Worm (Caenorhabditis elegans) whole organism, L2 larva: ENCODE measurements around the gene F16G10.10.

Experiments used
- C34F6.9 ChIP-seq: fragments of 150-350 bp; optimal IDR thresholded peaks from 2 replicates; lab custom pipeline; 2014; ENCODE audit warnings: missing biosample characterization, missing genetic modification characterization
- F13H6.1 ChIP-seq: sonication (generic microtip); optimal IDR thresholded peaks from 2 replicates; lab custom pipeline; 2016; ENCODE audit warnings: missing genetic modification characterization, missing compliant biosample characterization
- R02D3.7 ChIP-seq: fragments of 150-350 bp; optimal IDR thresholded peaks from 2 replicates; lab custom pipeline; 2014; ENCODE audit warnings: missing biosample characterization, missing genetic modification characterization
- Y55F3AM.14 ChIP-seq: fragments of 200-800 bp; sonication (Bioruptor generic); optimal IDR thresholded peaks from 2 replicates; lab custom pipeline; 2018; ENCODE audit warnings: mild to moderate bottlenecking, missing genetic modification characterization, missing compliant biosample characterization
- ZK546.5 ChIP-seq: sonication (generic microtip); optimal IDR thresholded peaks from 2 replicates; lab custom pipeline; 2017; ENCODE audit warnings: missing biosample characterization, missing genetic modification characterization
- alr-1 ChIP-seq: fragments of 150-350 bp; optimal IDR thresholded peaks from 2 replicates; lab custom pipeline; 2014; ENCODE audit warnings: missing biosample characterization, missing genetic modification characterization
- aly-2 ChIP-seq: fragments of 150-350 bp; optimal IDR thresholded peaks from 2 replicates; lab custom pipeline; 2014; ENCODE audit warnings: missing biosample characterization, missing genetic modification characterization
- ama-1 ChIP-seq: fragments of 150-350 bp; optimal IDR thresholded peaks from 2 replicates; lab custom pipeline; 2018; ENCODE audit warnings: inconsistent platforms
- blmp-1 ChIP-seq: sonication (generic microtip); optimal IDR thresholded peaks from 2 replicates; lab custom pipeline; 2017; ENCODE audit warnings: missing genetic modification characterization, mild to moderate bottlenecking, missing compliant biosample characterization, antibody characterized with exemption, moderate library complexity; ENCODE audit not compliant: insufficient read depth
- ceh-16 ChIP-seq: fragments of 150-350 bp; optimal IDR thresholded peaks from 2 replicates; lab custom pipeline; 2014; ENCODE audit warnings: missing biosample characterization, missing genetic modification characterization
- ceh-82 ChIP-seq: fragments of 150-350 bp; optimal IDR thresholded peaks from 2 replicates; lab custom pipeline; 2014; ENCODE audit warnings: missing biosample characterization, missing genetic modification characterization
- crh-2 ChIP-seq: sonication (generic microtip); optimal IDR thresholded peaks from 2 replicates; lab custom pipeline; 2017; ENCODE audit warnings: missing biosample characterization, missing genetic modification characterization
- dmd-4 ChIP-seq: sonication (generic microtip); optimal IDR thresholded peaks from 2 replicates; lab custom pipeline; 2017; ENCODE audit warnings: missing biosample characterization, missing genetic modification characterization
- egl-27 ChIP-seq: sonication (generic microtip); optimal IDR thresholded peaks from 3 replicates; lab custom pipeline; 2017; ENCODE audit warnings: missing biosample characterization, missing genetic modification reagents, missing genetic modification characterization
- elt-1 ChIP-seq: fragments of 150-350 bp; optimal IDR thresholded peaks from 2 replicates; lab custom pipeline; 2014; ENCODE audit warnings: missing biosample characterization, missing genetic modification characterization
- elt-3 ChIP-seq: sonication (generic microtip); optimal IDR thresholded peaks from 2 replicates; lab custom pipeline; 2017; ENCODE audit warnings: missing biosample characterization, missing genetic modification characterization
- fos-1 ChIP-seq: fragments of 150-350 bp; optimal IDR thresholded peaks from 2 replicates; lab custom pipeline; 2014; ENCODE audit warnings: missing biosample characterization, missing genetic modification characterization
- gmeb-1 ChIP-seq: fragments of 150-350 bp; optimal IDR thresholded peaks from 2 replicates; lab custom pipeline; 2014; ENCODE audit warnings: missing biosample characterization, missing genetic modification characterization
- lin-11 ChIP-seq: fragments of 150-350 bp; sonication (generic microtip); optimal IDR thresholded peaks from 2 replicates; lab custom pipeline; 2014; ENCODE audit warnings: missing biosample characterization, missing genetic modification characterization, inconsistent platforms, mixed read lengths
- lin-13 ChIP-seq: fragments of 150-350 bp; optimal IDR thresholded peaks from 2 replicates; lab custom pipeline; 2014; ENCODE audit warnings: missing biosample characterization, missing genetic modification reagents, missing genetic modification characterization
- lin-39 ChIP-seq: fragments of 150-350 bp; optimal IDR thresholded peaks from 2 replicates; lab custom pipeline; 2014; ENCODE audit warnings: missing biosample characterization, missing genetic modification reagents, missing genetic modification characterization
- mab-5 ChIP-seq: fragments of 150-350 bp; optimal IDR thresholded peaks from 2 replicates; lab custom pipeline; 2014; ENCODE audit warnings: missing biosample characterization, missing genetic modification characterization
- mbf-1 ChIP-seq: sonication (generic microtip); optimal IDR thresholded peaks from 2 replicates; lab custom pipeline; 2017; ENCODE audit warnings: missing biosample characterization, missing genetic modification characterization
- mdl-1 ChIP-seq, 2 experiments: fragments of 150-350 bp in 1 of 2; sonication (generic microtip) in 1 of 2; optimal IDR thresholded peaks; 2 replicates each; lab custom pipeline; 2017; ENCODE audit warnings: missing biosample characterization in 2 of 2, missing genetic modification characterization in 2 of 2
- nhr-10 ChIP-seq: sonication (generic microtip); optimal IDR thresholded peaks from 2 replicates; lab custom pipeline; 2017; ENCODE audit warnings: missing biosample characterization, missing genetic modification characterization
- nhr-11 ChIP-seq: fragments of 150-350 bp; optimal IDR thresholded peaks from 2 replicates; lab custom pipeline; 2014; ENCODE audit warnings: missing biosample characterization, missing genetic modification characterization
- nhr-12 ChIP-seq: fragments of 150-350 bp; optimal IDR thresholded peaks from 2 replicates; lab custom pipeline; 2014; ENCODE audit warnings: missing biosample characterization, missing genetic modification characterization
- nhr-129 ChIP-seq: fragments of 150-350 bp; optimal IDR thresholded peaks from 2 replicates; lab custom pipeline; 2014; ENCODE audit warnings: missing biosample characterization, missing genetic modification characterization
- nhr-21 ChIP-seq: fragments of 150-350 bp; optimal IDR thresholded peaks from 2 replicates; lab custom pipeline; 2014; ENCODE audit warnings: missing biosample characterization, missing genetic modification characterization
- nhr-23 ChIP-seq: fragments of 150-350 bp; optimal IDR thresholded peaks from 2 replicates; lab custom pipeline; 2014; ENCODE audit warnings: missing biosample characterization, missing genetic modification reagents, missing genetic modification characterization
- nhr-237 ChIP-seq: fragments of 150-350 bp; optimal IDR thresholded peaks from 2 replicates; lab custom pipeline; 2014; ENCODE audit warnings: missing biosample characterization, missing genetic modification characterization
- nhr-6 ChIP-seq: fragments of 150-350 bp; optimal IDR thresholded peaks from 2 replicates; lab custom pipeline; 2014; ENCODE audit warnings: missing biosample characterization, missing genetic modification characterization
- nhr-77 ChIP-seq: fragments of 150-350 bp; optimal IDR thresholded peaks from 2 replicates; lab custom pipeline; 2014; ENCODE audit warnings: missing biosample characterization, missing genetic modification characterization
- peb-1 ChIP-seq: fragments of 150-350 bp; optimal IDR thresholded peaks from 2 replicates; lab custom pipeline; 2014; ENCODE audit warnings: missing biosample characterization, missing genetic modification characterization
- sem-4 ChIP-seq: fragments of 150-350 bp; optimal IDR thresholded peaks from 2 replicates; lab custom pipeline; 2014; ENCODE audit warnings: missing biosample characterization, missing genetic modification reagents, missing genetic modification characterization
- skn-1 ChIP-seq: sonication (generic microtip); optimal IDR thresholded peaks from 2 replicates; lab custom pipeline; 2017; ENCODE audit warnings: missing biosample characterization, missing genetic modification characterization
- sma-3 ChIP-seq: sonication (generic microtip); optimal IDR thresholded peaks from 2 replicates; lab custom pipeline; 2016; ENCODE audit warnings: missing genetic modification reagents, missing genetic modification characterization, missing compliant biosample characterization
- sma-9 ChIP-seq, 2 experiments: fragments of 150-350 bp in 1 of 2; sonication (generic microtip) in 1 of 2; optimal IDR thresholded peaks; 2 replicates each; lab custom pipeline; 2014 to 2016; ENCODE audit warnings: missing genetic modification characterization in 2 of 2, mild to moderate bottlenecking in 1 of 2, missing biosample characterization in 1 of 2, missing compliant biosample characterization in 1 of 2, missing genetic modification reagents in 1 of 2, moderate library complexity in 1 of 2
- snpc-4 ChIP-seq: fragments of 150-350 bp; optimal IDR thresholded peaks from 2 replicates; lab custom pipeline; 2014; ENCODE audit warnings: missing biosample characterization, missing genetic modification characterization
- unc-39 ChIP-seq: fragments of 150-350 bp; optimal IDR thresholded peaks from 2 replicates; lab custom pipeline; 2014; ENCODE audit warnings: missing biosample characterization, missing genetic modification characterization
- unc-55 ChIP-seq: fragments of 150-350 bp; sonication (generic microtip); optimal IDR thresholded peaks from 3 replicates; lab custom pipeline; 2014; ENCODE audit warnings: missing biosample characterization, missing genetic modification reagents, missing genetic modification characterization
- unc-62 ChIP-seq: fragments of 150-350 bp; optimal IDR thresholded peaks from 2 replicates; lab custom pipeline; 2014; ENCODE audit warnings: missing biosample characterization, missing genetic modification reagents, missing genetic modification characterization
- zag-1 ChIP-seq: fragments of 150-350 bp; optimal IDR thresholded peaks from 2 replicates; lab custom pipeline; 2014; ENCODE audit warnings: missing biosample characterization, missing genetic modification characterization
- ztf-1 ChIP-seq: fragments of 200-800 bp; sonication (Bioruptor generic); conservative IDR thresholded peaks from 2 replicates; pipeline ENCODE4 v1.3.6; 2022; ENCODE audit warnings: missing genetic modification characterization, missing compliant biosample characterization
- ztf-11 ChIP-seq: sonication (generic microtip); optimal IDR thresholded peaks from 2 replicates; lab custom pipeline; 2017; ENCODE audit warnings: missing biosample characterization, missing genetic modification characterization
- ztf-4 ChIP-seq: fragments of 150-350 bp; optimal IDR thresholded peaks from 2 replicates; lab custom pipeline; 2014; ENCODE audit warnings: missing biosample characterization, missing genetic modification characterization

F16G10.10 gene

ce11 chrII:2383334-2383733, 7.5 kb downstream of the F16G10.10 start, which contains the start of gene F16G10.8:
F16G10.8 (minus strand) TSS chrII:2383434.
- TF ChIP-seq nhr-21 (tag; lab: Kevin White, UChicago) (no peak), ztf-11 (tag; lab: Kevin White, UChicago) (no peak), unc-39 (tag; lab: Kevin White, UChicago) (no peak), ama-1 (lab: Kevin White, UChicago) (no peak), unc-62 (GFP tag; lab: Kevin White, UChicago) (no peak), lin-39 (tag; lab: Kevin White, UChicago) (no peak)

- no peak for TF ChIP-seq ztf-4 (tag; lab: Kevin White, UChicago)
- TF ChIP-seq lin-13: no peak
- no peak for TF ChIP-seq nhr-237 (tag; lab: Kevin White, UChicago)
- TF ChIP-seq crh-2: no peak
- no peak for TF ChIP-seq lin-11
- no peak for TF ChIP-seq ztf-1 (GFP tag; lab: Robert Waterston, UW)
- no peak for TF ChIP-seq sma-9 (GFP tag; optimal IDR thresholded peaks at IDR 0.05; lab: Kevin White, UChicago)
- no peak for TF ChIP-seq sma-9 (tag; optimal IDR thresholded peaks at IDR 0.05; lab: Kevin White, UChicago)
- TF ChIP-seq, all 48 proteins: peak for 0
These were observed 10.6 kb downstream of the F16G10.10 start, which contains the start of gene F16G10.7 for ce11 chrII:2380174-2380573. F16G10.7 (minus strand) TSS chrII:2380274.

- TF ChIP-seq unc-62 (GFP tag; lab: Kevin White, UChicago): no peak
- no peak for TF ChIP-seq lin-39 (tag; lab: Kevin White, UChicago)
- TF ChIP-seq skn-1 (tag; lab: Kevin White, UChicago): no peak
These were observed 11.1 kb downstream of the F16G10.10 start for ce11 chrII:2379673-2380072.

ce11 chrII:2378465-2379009, 12.2 kb downstream of the F16G10.10 start:
- TF ChIP-seq lin-39 (tag; lab: Kevin White, UChicago) (no peak), egl-27 (tag; lab: Kevin White, UChicago) (peak; percentile 97), mdl-1 (tag; optimal IDR thresholded peaks at IDR 0.05; lab: Kevin White, UChicago) (peak in 1 of 2 experiments; percentile 20), ama-1 (lab: Kevin White, UChicago) (no peak), elt-1 (tag; lab: Kevin White, UChicago) (no peak), unc-39 (tag; lab: Kevin White, UChicago) (no peak), nhr-10 (tag; lab: Kevin White, UChicago) (no peak), unc-55 (no peak), nhr-23 (tag; lab: Kevin White, UChicago) (no peak), mab-5 (tag; lab: Kevin White, UChicago) (no peak), alr-1 (tag; lab: Kevin White, UChicago) (no peak), sem-4 (tag; lab: Kevin White, UChicago) (no peak), unc-62 (GFP tag; lab: Kevin White, UChicago) (no peak), nhr-21 (tag; lab: Kevin White, UChicago) (peak; percentile 5), zag-1 (tag; lab: Kevin White, UChicago) (no peak), ZK546.5 (no peak), lin-11 (no peak), nhr-129 (tag; lab: Kevin White, UChicago) (no peak), sma-9 (GFP tag; optimal IDR thresholded peaks at IDR 0.05; lab: Kevin White, UChicago) (peak; percentile 79), sma-9 (tag; optimal IDR thresholded peaks at IDR 0.05; lab: Kevin White, UChicago) (no peak), peb-1 (tag; lab: Kevin White, UChicago) (no peak), C34F6.9 (no peak), crh-2 (peak; percentile 88), ztf-11 (tag; lab: Kevin White, UChicago) (no peak), nhr-12 (tag; lab: Kevin White, UChicago) (no peak), elt-3 (tag; lab: Kevin White, UChicago) (no peak), ceh-82 (tag; lab: Kevin White, UChicago) (no peak), nhr-6 (tag; lab: Kevin White, UChicago) (no peak), dmd-4 (no peak), ceh-16 (tag; lab: Kevin White, UChicago) (no peak), gmeb-1 (tag; lab: Kevin White, UChicago) (peak; percentile 54), nhr-77 (tag; lab: Kevin White, UChicago) (no peak), nhr-237 (tag; lab: Kevin White, UChicago) (no peak), fos-1 (tag; lab: Kevin White, UChicago) (peak; percentile 94), R02D3.7 (no peak), F13H6.1 (tag; lab: Kevin White, UChicago) (peak; percentile 67), skn-1 (tag; lab: Kevin White, UChicago) (peak; percentile 18), nhr-11 (tag; lab: Kevin White, UChicago) (no peak), snpc-4 (tag; lab: Kevin White, UChicago) (no peak), Y55F3AM.14 (GFP tag; lab: Kevin White, UChicago) (peak; percentile 31), blmp-1 (tag; lab: Kevin White, UChicago) (no peak), mbf-1 (no peak), sma-3 (GFP tag; lab: Kevin White, UChicago) (peak; percentile 94), aly-2 (no peak), lin-13 (no peak)
